Worm (Caenorhabditis elegans): ENCODE results near the gene ceh-10.

The ceh-10 gene

ce11 chrIII:5834663-5835062, 35.8 kb downstream of the ceh-10 start:
- no peak for TF ChIP-seq snpc-4 (tag; optimal IDR thresholded peaks at IDR 0.05)
- TF ChIP-seq nhr-77 (tag; optimal IDR thresholded peaks at IDR 0.05): no peak
- no peak for TF ChIP-seq elt-3 (tag; optimal IDR thresholded peaks at IDR 0.05)
- no peak for TF ChIP-seq egl-5 (tag; optimal IDR thresholded peaks at IDR 0.05)
- TF ChIP-seq ztf-4 (tag; optimal IDR thresholded peaks at IDR 0.05): no peak
- no peak for TF ChIP-seq eor-1 (tag; optimal IDR thresholded peaks at IDR 0.05)
- no peak for TF ChIP-seq nfya-1 (tag; optimal IDR thresholded peaks at IDR 0.05; ENCODE audit: insufficient read depth)
- TF ChIP-seq tbx-2 (tag; optimal IDR thresholded peaks at IDR 0.05): no peak
- TF ChIP-seq lin-39 (tag; optimal IDR thresholded peaks at IDR 0.05): no peak
- TF ChIP-seq lsy-12 (tag; optimal IDR thresholded peaks at IDR 0.05): no peak
- no peak for TF ChIP-seq nhr-76 (tag; optimal IDR thresholded peaks at IDR 0.05)
- TF ChIP-seq nhr-12 (tag; optimal IDR thresholded peaks at IDR 0.05): no peak
- TF ChIP-seq skn-1 (tag; optimal IDR thresholded peaks at IDR 0.05): no peak
- TF ChIP-seq ceh-82 (tag; optimal IDR thresholded peaks at IDR 0.05): no peak
- no peak for TF ChIP-seq elt-2 (tag; optimal IDR thresholded peaks at IDR 0.05)

ce11 chrIII:5835163-5835871, 36.5 kb downstream of the ceh-10 start:
- no peak for TF ChIP-seq fkh-10 (GFP tag; optimal IDR thresholded peaks at IDR 0.05)
- no peak for TF ChIP-seq nhr-77 (tag; optimal IDR thresholded peaks at IDR 0.05)
- TF ChIP-seq elt-2 (tag; optimal IDR thresholded peaks at IDR 0.05): peak; percentile 88
- peak; percentile 54 for TF ChIP-seq pqm-1 (tag; optimal IDR thresholded peaks at IDR 0.05)
- TF ChIP-seq nhr-25 (tag; optimal IDR thresholded peaks at IDR 0.05): no peak
- TF ChIP-seq R02D3.7 (tag; optimal IDR thresholded peaks at IDR 0.05): no peak
- TF ChIP-seq unc-39 (tag; optimal IDR thresholded peaks at IDR 0.05): no peak
- peak in 2 of 3 experiments; percentile 78 to 88 for TF ChIP-seq elt-3 (tag; optimal IDR thresholded peaks at IDR 0.05)
- TF ChIP-seq daf-12 (tag; optimal IDR thresholded peaks at IDR 0.05): no peak
- no peak for TF ChIP-seq ztf-4 (tag; optimal IDR thresholded peaks at IDR 0.05)
- no peak for TF ChIP-seq snpc-4 (tag; optimal IDR thresholded peaks at IDR 0.05)
- no peak for TF ChIP-seq pha-4 (tag; optimal IDR thresholded peaks at IDR 0.05)
- TF ChIP-seq egl-27 (tag; optimal IDR thresholded peaks at IDR 0.05): no peak
- peak; percentile 20 for TF ChIP-seq ama-1 (optimal IDR thresholded peaks at IDR 0.05)
- no peak for TF ChIP-seq ceh-82 (tag; optimal IDR thresholded peaks at IDR 0.05)
- TF ChIP-seq mdl-1 (tag; optimal IDR thresholded peaks at IDR 0.05): no peak
- peak; percentile 65 for TF ChIP-seq lin-39 (tag; optimal IDR thresholded peaks at IDR 0.05)
- no peak for TF ChIP-seq nhr-12 (tag; optimal IDR thresholded peaks at IDR 0.05)
- no peak for TF ChIP-seq fkh-2 (tag; optimal IDR thresholded peaks at IDR 0.05)
- no peak for TF ChIP-seq eor-1 (tag; optimal IDR thresholded peaks at IDR 0.05)
- TF ChIP-seq nhr-43 (tag; optimal IDR thresholded peaks at IDR 0.05; ENCODE audit: poor library complexity, severe bottlenecking): peak; percentile 65
- no peak for TF ChIP-seq aly-2 (tag; optimal IDR thresholded peaks at IDR 0.05)
- no peak for TF ChIP-seq ceh-28 (tag; optimal IDR thresholded peaks at IDR 0.05)
- no peak for TF ChIP-seq egl-5 (tag; optimal IDR thresholded peaks at IDR 0.05)
- TF ChIP-seq lin-15B (tag; optimal IDR thresholded peaks at IDR 0.05): no peak
- TF ChIP-seq nhr-28 (tag; optimal IDR thresholded peaks at IDR 0.05): no peak
- TF ChIP-seq ZK546.5 (tag; optimal IDR thresholded peaks at IDR 0.05): no peak
- no peak for TF ChIP-seq nhr-237 (tag; optimal IDR thresholded peaks at IDR 0.05)
- TF ChIP-seq skn-1 (tag; optimal IDR thresholded peaks at IDR 0.05): no peak
- no peak for TF ChIP-seq fos-1 (tag; optimal IDR thresholded peaks at IDR 0.05)
- TF ChIP-seq lsy-12 (tag; optimal IDR thresholded peaks at IDR 0.05): peak; percentile 12
- TF ChIP-seq nhr-23 (tag; optimal IDR thresholded peaks at IDR 0.05): peak; percentile 68
- peak; percentile 15 for TF ChIP-seq nfya-1 (tag; optimal IDR thresholded peaks at IDR 0.05; ENCODE audit: insufficient read depth)
- TF ChIP-seq ztf-11 (tag; optimal IDR thresholded peaks at IDR 0.05): no peak
- no peak for TF ChIP-seq mml-1 (tag; optimal IDR thresholded peaks at IDR 0.05)
- TF ChIP-seq nhr-67 (tag; optimal IDR thresholded peaks at IDR 0.05): no peak
- TF ChIP-seq tbx-2 (tag; optimal IDR thresholded peaks at IDR 0.05): no peak
- no peak for TF ChIP-seq elt-1 (tag; optimal IDR thresholded peaks at IDR 0.05)
- no peak for TF ChIP-seq nhr-76 (tag; optimal IDR thresholded peaks at IDR 0.05)

- TF ChIP-seq nhr-11 (tag; optimal IDR thresholded peaks at IDR 0.05) (no peak), nhr-77 (tag; optimal IDR thresholded peaks at IDR 0.05) (no peak), pha-4 (tag; optimal IDR thresholded peaks at IDR 0.05) (peak; percentile 10), ztf-4 (tag; optimal IDR thresholded peaks at IDR 0.05) (no peak), nhr-23 (tag; optimal IDR thresholded peaks at IDR 0.05) (peak; percentile 51), nhr-25 (tag; optimal IDR thresholded peaks at IDR 0.05) (no peak), snpc-4 (tag; optimal IDR thresholded peaks at IDR 0.05) (no peak), elt-1 (tag; optimal IDR thresholded peaks at IDR 0.05) (peak; percentile 50), jun-1 (tag; optimal IDR thresholded peaks at IDR 0.05) (no peak), R02D3.7 (tag; optimal IDR thresholded peaks at IDR 0.05) (no peak), ZK546.5 (tag; optimal IDR thresholded peaks at IDR 0.05) (no peak), zag-1 (tag; optimal IDR thresholded peaks at IDR 0.05) (no peak), nfya-1 (tag; optimal IDR thresholded peaks at IDR 0.05; ENCODE audit: insufficient read depth) (no peak), nhr-28 (tag; optimal IDR thresholded peaks at IDR 0.05) (no peak), ceh-82 (tag; optimal IDR thresholded peaks at IDR 0.05) (no peak), fos-1 (tag; optimal IDR thresholded peaks at IDR 0.05) (no peak), aly-2 (tag; optimal IDR thresholded peaks at IDR 0.05) (no peak), ztf-11 (tag; optimal IDR thresholded peaks at IDR 0.05) (no peak), nhr-12 (tag; optimal IDR thresholded peaks at IDR 0.05) (no peak), egl-5 (tag; optimal IDR thresholded peaks at IDR 0.05) (no peak), skn-1 (tag; optimal IDR thresholded peaks at IDR 0.05) (no peak), unc-39 (tag; optimal IDR thresholded peaks at IDR 0.05) (no peak), fkh-10 (GFP tag; optimal IDR thresholded peaks at IDR 0.05) (no peak), egl-27 (tag; optimal IDR thresholded peaks at IDR 0.05) (no peak)
These were observed 37.4 kb downstream of the ceh-10 start for ce11 chrIII:5836261-5836660.
